Worm (Caenorhabditis elegans) whole organism, L1 larva: Measurements from ENCODE around the gene H03E18.2.

Experiments
- C04F5.9 ChIP-seq: sonication (generic microtip); optimal IDR thresholded peaks from 2 replicates; lab custom pipeline; 2016; ENCODE audit warnings: missing genetic modification characterization, missing compliant biosample characterization
- efl-1 ChIP-seq, 4 experiments: fragments of 150-350 bp; optimal IDR thresholded peaks in 3 of 4; peaks in 1 of 4; 1 replicate in 1 of 4; 2 replicates in 3 of 4; lab custom pipeline; 2014; ENCODE audit warnings: missing biosample characterization in 2 of 4, missing genetic modification characterization in 2 of 4, missing genetic modification reagents in 2 of 4
- elt-2 ChIP-seq: sonication (generic microtip); optimal IDR thresholded peaks from 2 replicates; lab custom pipeline; 2016; ENCODE audit warnings: missing genetic modification characterization, mild to moderate bottlenecking, inconsistent platforms, missing compliant biosample characterization, missing genetic modification reagents
- elt-3 ChIP-seq, 6 experiments: fragments of 150-350 bp in 1 of 6; sonication (generic microtip); optimal IDR thresholded peaks; 2 replicates each; lab custom pipeline; 2017 to 2018; ENCODE audit warnings: missing biosample characterization in 6 of 6, missing genetic modification characterization in 6 of 6, inconsistent platforms in 1 of 6
- fos-1 ChIP-seq: fragments of 150-350 bp; optimal IDR thresholded peaks from 2 replicates; lab custom pipeline; 2014; ENCODE audit warnings: missing biosample characterization, missing genetic modification characterization
- lir-3 ChIP-seq: sonication (generic microtip); optimal IDR thresholded peaks from 2 replicates; lab custom pipeline; 2016; ENCODE audit warnings: mild to moderate bottlenecking, missing genetic modification characterization, moderate library complexity, missing compliant biosample characterization; ENCODE audit not compliant: poor library complexity
- mef-2 ChIP-seq: fragments of 150-350 bp; optimal IDR thresholded peaks from 2 replicates; lab custom pipeline; 2014; ENCODE audit warnings: missing biosample characterization, missing genetic modification characterization
- zag-1 ChIP-seq: fragments of 150-350 bp; optimal IDR thresholded peaks from 2 replicates; lab custom pipeline; 2014; ENCODE audit warnings: missing biosample characterization, missing genetic modification characterization
- ztf-11 ChIP-seq, 2 experiments: sonication (generic microtip); optimal IDR thresholded peaks; 2 replicates each; lab custom pipeline; 2016 to 2017; ENCODE audit warnings: missing genetic modification characterization in 2 of 2, missing biosample characterization in 1 of 2, missing compliant biosample characterization in 1 of 2

ce11 chrX:8492750-8493149, 27.6 kb downstream of the H03E18.2 start:
- no peak for TF ChIP-seq mef-2
- TF ChIP-seq elt-2 (tag; lab: Kevin White, UChicago) = peak; percentile 82
- TF ChIP-seq efl-1 (optimal IDR thresholded peaks at IDR 0.05; lab: Kevin White, UChicago) = no peak
- no peak for TF ChIP-seq efl-1 (GFP tag; optimal IDR thresholded peaks at IDR 0.05 in 1 of 2; lab: Kevin White, UChicago)
- no peak for TF ChIP-seq C04F5.9 (tag; lab: Kevin White, UChicago)
- TF ChIP-seq ztf-11 (tag; optimal IDR thresholded peaks at IDR 0.05; lab: Kevin White, UChicago) = no peak
- TF ChIP-seq lir-3 (tag; lab: Kevin White, UChicago) = no peak
- no peak for TF ChIP-seq zag-1
- TF ChIP-seq elt-3 (tag; optimal IDR thresholded peaks at IDR 0.05; lab: Kevin White, UChicago) = no peak
- no peak for TF ChIP-seq fos-1 (tag; lab: Kevin White, UChicago)
